Worm (Caenorhabditis elegans): Measurements from ENCODE around the gene srh-98.

DNA sequence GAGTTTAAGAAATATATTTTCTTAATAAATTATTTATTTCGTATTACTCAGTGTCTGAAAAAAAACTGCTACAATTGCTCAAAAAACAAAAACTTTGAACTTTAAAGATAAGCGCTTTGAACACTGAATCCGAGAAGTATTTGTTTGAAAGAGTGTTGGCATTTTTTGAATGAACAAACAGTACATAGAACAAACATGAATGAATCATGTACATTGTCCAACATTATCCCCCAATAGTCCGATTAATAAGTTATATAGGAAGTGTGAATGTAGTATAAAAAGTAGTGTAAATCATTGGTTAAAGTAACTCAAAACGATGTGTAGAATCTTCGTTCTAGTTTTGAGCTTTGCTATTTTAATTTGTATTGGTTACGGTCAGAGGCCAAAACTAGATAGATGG lies 33.8 kb downstream of the srh-98 start, which contains the start of gene F11A5.17:
- TF ChIP-seq him-1 (tag; optimal IDR thresholded peaks at IDR 0.05) (no peak), dao-5 (tag; optimal IDR thresholded peaks at IDR 0.05) (no peak), W03F9.2 (tag; optimal IDR thresholded peaks at IDR 0.05) (no peak)
